Fruit fly (Drosophila melanogaster) whole organism, embryonic: ENCODE results near the gene kdn.

Source experiments
- Adf1 ChIP-seq: fragments of 200-800 bp; sonication (Bioruptor generic); IDR thresholded peaks from 2 replicates; pipeline ENCODE4 v1.3.6; 2022; ENCODE audit warnings: missing biosample characterization, missing genetic modification characterization
- CG11247 ChIP-seq: fragments of 200-800 bp; sonication (Bioruptor generic); IDR thresholded peaks from 2 replicates; pipeline ENCODE4 v1.3.6; 2022; ENCODE audit warnings: missing biosample characterization, missing genetic modification characterization
- CG11695 ChIP-seq: fragments of 200-800 bp; sonication (Bioruptor generic); IDR thresholded peaks from 3 replicates; pipeline ENCODE4 v1.3.6; 2022; ENCODE audit warnings: missing biosample characterization, missing genetic modification characterization
- CG12071 ChIP-seq: fragments of 200-800 bp; sonication (Bioruptor generic); optimal IDR thresholded peaks from 3 replicates; lab custom pipeline; 2018; ENCODE audit warnings: missing biosample characterization, mild to moderate bottlenecking, missing genetic modification characterization
- CG12299 ChIP-seq: fragments of 200-800 bp; sonication (Bioruptor generic); optimal IDR thresholded peaks from 2 replicates; lab custom pipeline; 2018; ENCODE audit warnings: missing biosample characterization, mild to moderate bottlenecking, missing genetic modification characterization
- CG14860 ChIP-seq: fragments of 200-800 bp; sonication (Bioruptor generic); IDR thresholded peaks from 3 replicates; pipeline ENCODE4 v1.3.6; 2022; ENCODE audit warnings: missing biosample characterization, missing genetic modification characterization; ENCODE audit not compliant: partially characterized antibody
- CG15696 ChIP-seq: fragments of 200-800 bp; sonication (Bioruptor generic); optimal IDR thresholded peaks from 2 replicates; lab custom pipeline; 2019; ENCODE audit warnings: missing biosample characterization, mild to moderate bottlenecking, missing genetic modification characterization, moderate library complexity
- CG16863 ChIP-seq: fragments of 200-800 bp; sonication (Bioruptor generic); optimal IDR thresholded peaks from 3 replicates; lab custom pipeline; 2016; ENCODE audit warnings: missing biosample characterization, missing genetic modification characterization
- CG18262 ChIP-seq: fragments of 200-800 bp; optimal IDR thresholded peaks from 3 replicates; lab custom pipeline; 2019; ENCODE audit warnings: missing biosample characterization, mild to moderate bottlenecking, missing genetic modification characterization, moderate library complexity
- CG18619 ChIP-seq: fragments of 200-800 bp; sonication (Bioruptor generic); optimal IDR thresholded peaks from 3 replicates; lab custom pipeline; 2017; ENCODE audit warnings: missing biosample characterization, mild to moderate bottlenecking, missing genetic modification characterization
- CG3065 ChIP-seq: fragments of 200-800 bp; sonication (Bioruptor generic); optimal IDR thresholded peaks from 2 replicates; lab custom pipeline; 2016; ENCODE audit warnings: missing biosample characterization, missing genetic modification characterization
- CG32532 ChIP-seq: fragments of 200-800 bp; sonication (Bioruptor generic); IDR thresholded peaks from 2 replicates; pipeline ENCODE4 v1.3.6; 2022; ENCODE audit warnings: missing biosample characterization, missing genetic modification characterization
- CG4282 ChIP-seq: fragments of 200-800 bp; sonication (Bioruptor generic); optimal IDR thresholded peaks from 2 replicates; lab custom pipeline; 2016; ENCODE audit warnings: missing biosample characterization, missing genetic modification characterization
- CG6683 ChIP-seq: fragments of 200-800 bp; sonication (Bioruptor generic); optimal IDR thresholded peaks from 2 replicates; lab custom pipeline; 2017; ENCODE audit warnings: missing biosample characterization, mild to moderate bottlenecking, missing genetic modification characterization, missing genetic modification reagents
- CG6765 ChIP-seq: fragments of 200-800 bp; sonication (Bioruptor generic); optimal IDR thresholded peaks from 3 replicates; lab custom pipeline; 2017; ENCODE audit warnings: missing biosample characterization, mild to moderate bottlenecking, missing genetic modification characterization
- CG6854 ChIP-seq: fragments of 200-800 bp; sonication (Bioruptor generic); optimal IDR thresholded peaks from 3 replicates; lab custom pipeline; 2017; ENCODE audit warnings: missing biosample characterization, mild to moderate bottlenecking, missing genetic modification characterization
- CG7745 ChIP-seq: fragments of 200-800 bp; sonication (Bioruptor generic); optimal IDR thresholded peaks from 2 replicates; lab custom pipeline; 2018; ENCODE audit warnings: missing biosample characterization, mild to moderate bottlenecking, missing genetic modification characterization, moderate library complexity
- CG7786 ChIP-seq: fragments of 200-800 bp; sonication (Bioruptor generic); optimal IDR thresholded peaks from 2 replicates; lab custom pipeline; 2016; ENCODE audit warnings: missing biosample characterization, missing genetic modification characterization
- CG7928 ChIP-seq: fragments of 200-800 bp; sonication (Bioruptor generic); optimal IDR thresholded peaks from 2 replicates; lab custom pipeline; 2017; ENCODE audit warnings: missing biosample characterization, mild to moderate bottlenecking, missing genetic modification characterization
- CG8359 ChIP-seq: fragments of 200-800 bp; sonication (Bioruptor generic); optimal IDR thresholded peaks from 2 replicates; lab custom pipeline; 2017; ENCODE audit warnings: missing biosample characterization, mild to moderate bottlenecking, missing genetic modification characterization, borderline replicate concordance
- CG8478 ChIP-seq: fragments of >200 bp; optimal IDR thresholded peaks from 2 replicates; lab custom pipeline; 2018
- Dek ChIP-seq: fragments of 200-800 bp; sonication (Bioruptor generic); optimal IDR thresholded peaks from 3 replicates; lab custom pipeline; 2019; ENCODE audit warnings: missing biosample characterization, mild to moderate bottlenecking, missing genetic modification characterization, moderate library complexity
- Dfd ChIP-seq, 2 experiments: fragments of >200 bp; optimal IDR thresholded peaks; 2 replicates each; lab custom pipeline; 2017; ENCODE audit warnings: missing biosample characterization in 2 of 2, missing genetic modification characterization in 2 of 2
- Eip74EF ChIP-seq, 2 experiments: fragments of 200-800 bp in 1 of 2; fragments of >200 bp in 1 of 2; sonication (Bioruptor generic) in 1 of 2; optimal IDR thresholded peaks; 2 replicates each; lab custom pipeline; 2017 to 2019; ENCODE audit warnings: missing biosample characterization in 2 of 2, missing genetic modification characterization in 2 of 2, mild to moderate bottlenecking in 1 of 2, moderate library complexity in 1 of 2
- Hmr ChIP-seq: fragments of 200-800 bp; sonication (Bioruptor generic); optimal IDR thresholded peaks from 3 replicates; lab custom pipeline; 2017; ENCODE audit warnings: mild to moderate bottlenecking, missing biosample characterization, missing genetic modification reagents, missing genetic modification characterization
- Hr51 ChIP-seq, 2 experiments: fragments of 200-800 bp; sonication (Bioruptor generic); optimal IDR thresholded peaks; 2 replicates in 1 of 2; 3 replicates in 1 of 2; lab custom pipeline; 2016 to 2018; ENCODE audit warnings: missing biosample characterization in 2 of 2, missing genetic modification characterization in 2 of 2, mild to moderate bottlenecking in 1 of 2, moderate library complexity in 1 of 2
- Mes4 ChIP-seq: fragments of 200-800 bp; sonication (Bioruptor generic); optimal IDR thresholded peaks from 2 replicates; lab custom pipeline; 2016; ENCODE audit warnings: missing biosample characterization, missing genetic modification characterization
- Myb ChIP-seq: fragments of 200-800 bp; sonication (Bioruptor generic); optimal IDR thresholded peaks from 2 replicates; lab custom pipeline; 2016; ENCODE audit warnings: missing biosample characterization, missing genetic modification characterization
- Nf-YA ChIP-seq: fragments of 200-800 bp; sonication (Bioruptor generic); IDR thresholded peaks from 2 replicates; pipeline ENCODE4 v1.3.6; 2022; ENCODE audit warnings: missing biosample characterization, missing genetic modification characterization
- Oaz ChIP-seq: fragments of 200-800 bp; sonication (Bioruptor generic); IDR thresholded peaks from 2 replicates; pipeline ENCODE4 v1.3.6; 2022; ENCODE audit warnings: missing biosample characterization, missing genetic modification characterization
- Poxn ChIP-seq: fragments of 200-800 bp; sonication (Bioruptor generic); IDR thresholded peaks from 2 replicates; pipeline ENCODE4 v1.3.6; 2022; ENCODE audit warnings: missing biosample characterization, missing genetic modification characterization
- Six4 ChIP-seq: fragments of 200-800 bp; sonication (Bioruptor generic); optimal IDR thresholded peaks from 2 replicates; lab custom pipeline; 2016; ENCODE audit warnings: missing biosample characterization, missing genetic modification characterization
- Sry-δ ChIP-seq: fragments of 200-800 bp; sonication (Bioruptor generic); optimal IDR thresholded peaks from 2 replicates; lab custom pipeline; 2016; ENCODE audit warnings: missing biosample characterization, missing genetic modification characterization
- TFAM ChIP-seq: fragments of 200-800 bp; sonication (Bioruptor generic); optimal IDR thresholded peaks from 2 replicates; lab custom pipeline; 2017; ENCODE audit warnings: missing biosample characterization, missing genetic modification characterization, inconsistent platforms
- aop ChIP-seq: fragments of 200-800 bp; sonication (Bioruptor generic); IDR thresholded peaks from 2 replicates; pipeline ENCODE4 v1.3.6; 2022; ENCODE audit warnings: missing biosample characterization, missing genetic modification characterization
- dysf ChIP-seq: fragments of 200-800 bp; sonication (Bioruptor generic); IDR thresholded peaks from 3 replicates; pipeline ENCODE4 v1.3.6; 2022; ENCODE audit warnings: missing biosample characterization, missing genetic modification characterization
- fru ChIP-seq: fragments of >200 bp; optimal IDR thresholded peaks from 2 replicates; lab custom pipeline; 2017
- gfzf ChIP-seq: fragments of 200-800 bp; sonication (Bioruptor generic); optimal IDR thresholded peaks from 2 replicates; lab custom pipeline; 2016; ENCODE audit warnings: missing biosample characterization, mild to moderate bottlenecking, missing genetic modification characterization, moderate library complexity
- grau ChIP-seq: fragments of 200-800 bp; optimal IDR thresholded peaks from 3 replicates; lab custom pipeline; 2019; ENCODE audit warnings: missing biosample characterization, mild to moderate bottlenecking, missing genetic modification characterization, moderate library complexity
- her ChIP-seq: fragments of 200-800 bp; sonication (Bioruptor generic); optimal IDR thresholded peaks from 2 replicates; lab custom pipeline; 2016; ENCODE audit warnings: missing biosample characterization, missing genetic modification characterization
- ind ChIP-seq: fragments of 200-800 bp; sonication (Bioruptor generic); optimal IDR thresholded peaks from 3 replicates; lab custom pipeline; 2016; ENCODE audit warnings: missing biosample characterization, missing genetic modification characterization
- mld ChIP-seq: fragments of 200-800 bp; sonication (Bioruptor generic); IDR thresholded peaks from 3 replicates; pipeline ENCODE4 v1.3.6; 2022; ENCODE audit warnings: missing biosample characterization, missing genetic modification characterization; ENCODE audit not compliant: partially characterized antibody
- nerfin-1 ChIP-seq: fragments of 200-800 bp; sonication (Bioruptor generic); optimal IDR thresholded peaks from 3 replicates; lab custom pipeline; 2019; ENCODE audit warnings: missing biosample characterization, mild to moderate bottlenecking, missing genetic modification characterization, moderate library complexity
- otp ChIP-seq: fragments of 200-800 bp; sonication (Bioruptor generic); IDR thresholded peaks from 3 replicates; pipeline ENCODE4, ENCODE4 v1.3.6; 2022; ENCODE audit warnings: missing biosample characterization, missing genetic modification characterization
- schlank ChIP-seq: fragments of 200-800 bp; sonication (Bioruptor generic); optimal IDR thresholded peaks from 2 replicates; lab custom pipeline; 2018; ENCODE audit warnings: missing biosample characterization, mild to moderate bottlenecking, missing genetic modification characterization
- sd ChIP-seq: fragments of 200-800 bp; sonication (Bioruptor generic); optimal IDR thresholded peaks from 3 replicates; lab custom pipeline; 2018; ENCODE audit warnings: missing biosample characterization, mild to moderate bottlenecking, missing genetic modification characterization, moderate library complexity
- sens ChIP-seq: fragments of 200-800 bp; sonication (Bioruptor generic); peaks from one replicate; lab custom pipeline; 2016; ENCODE audit warnings: missing biosample characterization, missing genetic modification characterization
- sob ChIP-seq: fragments of 200-800 bp; sonication (Bioruptor generic); IDR thresholded peaks from 2 replicates; pipeline ENCODE4 v1.3.6; 2022; ENCODE audit warnings: missing biosample characterization, missing genetic modification characterization
- sug ChIP-seq: fragments of 200-800 bp; optimal IDR thresholded peaks from 2 replicates; lab custom pipeline; 2019; ENCODE audit warnings: missing biosample characterization, mild to moderate bottlenecking, missing genetic modification characterization, moderate library complexity
- yki ChIP-seq: fragments of >200 bp; optimal IDR thresholded peaks from 3 replicates; lab custom pipeline; 2018
- zf30C ChIP-seq: fragments of 200-800 bp; sonication (Bioruptor generic); optimal IDR thresholded peaks from 3 replicates; lab custom pipeline; 2018; ENCODE audit warnings: missing biosample characterization, mild to moderate bottlenecking, missing genetic modification characterization

Gene kdn

dm6 chrX:6339970-6340548 is 10.4 kb upstream of the kdn start (continued):
- TF ChIP-seq CG16863, result no peak
- TF ChIP-seq Poxn (GFP tag; lab: Robert Waterston, UW), result no peak
- TF ChIP-seq aop (GFP tag; lab: Robert Waterston, UW), result no peak
- TF ChIP-seq dysf (GFP tag; lab: Robert Waterston, UW), result peak; percentile 67
- no peak for TF ChIP-seq sug (tag; lab: Kevin White, UChicago)
- peak in 1 of 2 experiments; percentile 53 for TF ChIP-seq Hr51 (GFP tag; optimal IDR thresholded peaks at IDR 0.05; lab: Kevin White, UChicago)
- TF ChIP-seq TFAM (GFP tag; lab: Kevin White, UChicago), result no peak
- no peak for TF ChIP-seq CG6765
- TF ChIP-seq CG8359 (GFP tag; lab: Kevin White, UChicago), result no peak
- peak; percentile 10 for TF ChIP-seq zf30C
- peak; percentile 30; the same call in 1 of the 3 replicates for TF ChIP-seq otp (GFP tag; lab: Robert Waterston, UW)
- TF ChIP-seq CG4282, result no peak
- TF ChIP-seq CG15696, result no peak
- peak in 1 of 2 experiments; percentile 39 for TF ChIP-seq Eip74EF (GFP tag; optimal IDR thresholded peaks at IDR 0.05; lab: Kevin White, UChicago)
- peak; percentile 19 for TF ChIP-seq schlank (tag; lab: Kevin White, UChicago)
- no peak for TF ChIP-seq Dfd (GFP tag; optimal IDR thresholded peaks at IDR 0.05; lab: Kevin White, UChicago)
- TF ChIP-seq grau (tag; lab: Kevin White, UChicago), result peak; percentile 63
- TF ChIP-seq CG12299 (tag; lab: Kevin White, UChicago), result peak; percentile 23
- TF ChIP-seq her, result no peak
- peak; percentile 53 for TF ChIP-seq ind (GFP tag; lab: Kevin White, UChicago)
- peak; percentile 85 for TF ChIP-seq sens
- TF ChIP-seq Six4 (GFP tag; lab: Kevin White, UChicago), result no peak
- no peak for TF ChIP-seq CG6854 (GFP tag; lab: Kevin White, UChicago)
- TF ChIP-seq Sry-δ (GFP tag; lab: Kevin White, UChicago), result no peak
- peak; percentile 56; the same call in 1 of the 2 replicates for TF ChIP-seq CG11247 (GFP tag; lab: Robert Waterston, UW)
- TF ChIP-seq CG3065 (GFP tag; lab: Kevin White, UChicago), result no peak
- no peak for TF ChIP-seq Oaz
- peak; percentile 10 for TF ChIP-seq CG6683 (GFP tag; lab: Kevin White, UChicago)
- TF ChIP-seq CG7928 (GFP tag; lab: Kevin White, UChicago), result no peak
- TF ChIP-seq CG7745, result no peak
- no peak for TF ChIP-seq fru (lab: Kevin White, UChicago)
- no peak for TF ChIP-seq nerfin-1
- TF ChIP-seq CG11695 (GFP tag; lab: Robert Waterston, UW), result peak; percentile 67; the same call in 2 of the 3 replicates
- TF ChIP-seq CG12071 (GFP tag; lab: Kevin White, UChicago), result peak; percentile 38
- TF ChIP-seq CG7786 (GFP tag; lab: Kevin White, UChicago), result peak; percentile 12
- no peak; the same call in 1 of the 2 replicates for TF ChIP-seq Adf1 (GFP tag; lab: Robert Waterston, UW)
- TF ChIP-seq CG14860 (GFP tag; lab: Robert Waterston, UW), result no peak
- peak; percentile 89 for TF ChIP-seq sd (tag; lab: Kevin White, UChicago)
- no peak for TF ChIP-seq mld
- TF ChIP-seq Mes4, result no peak
- TF ChIP-seq yki (lab: Kevin White, UChicago), result no peak
- no peak for TF ChIP-seq CG18619
- TF ChIP-seq sob (GFP tag; lab: Robert Waterston, UW), result peak; percentile 47; the same call in 1 of the 2 replicates
- TF ChIP-seq Nf-YA (GFP tag; lab: Robert Waterston, UW), result peak; percentile 62
- peak; percentile 73 for TF ChIP-seq CG32532 (GFP tag; lab: Robert Waterston, UW)
- TF ChIP-seq gfzf (GFP tag; lab: Kevin White, UChicago), result no peak
- peak; percentile 13 for TF ChIP-seq Hmr (GFP tag; lab: Kevin White, UChicago)
- TF ChIP-seq Dek (tag; lab: Kevin White, UChicago), result peak; percentile 70
- peak; percentile 35 for TF ChIP-seq CG18262 (tag; lab: Kevin White, UChicago)
- TF ChIP-seq CG8478 (lab: Kevin White, UChicago), result no peak
- TF ChIP-seq Myb (GFP tag; lab: Kevin White, UChicago), result no peak
